Fruit fly (Drosophila melanogaster) whole organism, embryonic: ENCODE results near the gene CG14352.
A peak's percentile ranks its signal among the peaks of the same experiment; 100 is the strongest.

Source experiments
- ATbp ChIP-seq: fragments of 200-800 bp; sonication (Bioruptor generic); optimal IDR thresholded peaks from 2 replicates; lab custom pipeline; 2017; ENCODE audit warnings: missing biosample characterization, mild to moderate bottlenecking, missing genetic modification characterization, missing genetic modification reagents
- Awh ChIP-seq: fragments of 200-800 bp; sonication (Bioruptor generic); IDR thresholded peaks from 2 replicates; pipeline ENCODE4, ENCODE4 v1.3.6; 2022; ENCODE audit warnings: missing biosample characterization, missing genetic modification characterization
- CG10543 ChIP-seq: fragments of 200-800 bp; sonication (Bioruptor generic); optimal IDR thresholded peaks from 3 replicates; lab custom pipeline; 2017; ENCODE audit warnings: missing biosample characterization, mild to moderate bottlenecking, missing genetic modification characterization, moderate library complexity
- CG11398 ChIP-seq: fragments of 200-800 bp; sonication (Bioruptor generic); optimal IDR thresholded peaks from 2 replicates; lab custom pipeline; 2016; ENCODE audit warnings: missing biosample characterization, missing genetic modification characterization
- CG12391 ChIP-seq: fragments of 200-800 bp; sonication (Bioruptor generic); optimal IDR thresholded peaks from 3 replicates; lab custom pipeline; 2018; ENCODE audit warnings: missing biosample characterization, mild to moderate bottlenecking, missing genetic modification characterization, moderate library complexity
- CG15514 ChIP-seq: fragments of 200-800 bp; sonication (Bioruptor generic); optimal IDR thresholded peaks from 3 replicates; lab custom pipeline; 2017; ENCODE audit warnings: missing biosample characterization, missing genetic modification characterization, mild to moderate bottlenecking, moderate library complexity, missing genetic modification reagents
- CG17328 ChIP-seq: fragments of 200-800 bp; sonication (Bioruptor generic); IDR thresholded peaks from 2 replicates; pipeline ENCODE4 v1.3.6; 2022; ENCODE audit warnings: missing biosample characterization, missing genetic modification characterization
- CG18764 ChIP-seq: fragments of 200-800 bp; sonication (Bioruptor generic); optimal IDR thresholded peaks from 3 replicates; lab custom pipeline; 2016; ENCODE audit warnings: missing biosample characterization, missing genetic modification characterization
- CG3847 ChIP-seq: fragments of 200-800 bp; sonication (Bioruptor generic); IDR thresholded peaks from 2 replicates; pipeline ENCODE4 v1.3.6; 2022; ENCODE audit warnings: missing biosample characterization, missing genetic modification characterization
- CG3995 ChIP-seq: fragments of 200-800 bp; sonication (Bioruptor generic); optimal IDR thresholded peaks from 3 replicates; lab custom pipeline; 2016; ENCODE audit warnings: missing biosample characterization, missing genetic modification characterization
- CG4328 ChIP-seq: fragments of 200-800 bp; sonication (Bioruptor generic); optimal IDR thresholded peaks from 3 replicates; lab custom pipeline; 2017; ENCODE audit warnings: missing biosample characterization, missing genetic modification reagents, missing genetic modification characterization
- CG4707 ChIP-seq: fragments of 200-800 bp; sonication (Bioruptor generic); optimal IDR thresholded peaks from 2 replicates; lab custom pipeline; 2018; ENCODE audit warnings: missing biosample characterization, mild to moderate bottlenecking, missing genetic modification characterization, moderate library complexity
- CG6175 ChIP-seq: fragments of 200-800 bp; sonication (Bioruptor generic); IDR thresholded peaks from 3 replicates; pipeline ENCODE4 v1.3.6; 2022; ENCODE audit warnings: missing biosample characterization, missing genetic modification characterization
- CG6683 ChIP-seq: fragments of 200-800 bp; sonication (Bioruptor generic); optimal IDR thresholded peaks from 2 replicates; lab custom pipeline; 2017; ENCODE audit warnings: missing biosample characterization, mild to moderate bottlenecking, missing genetic modification characterization, missing genetic modification reagents
- CG7271 ChIP-seq: fragments of 200-800 bp; sonication (Bioruptor generic); optimal IDR thresholded peaks from 2 replicates; lab custom pipeline; 2018; ENCODE audit warnings: missing biosample characterization, mild to moderate bottlenecking, missing genetic modification characterization, moderate library complexity
- CG7357 ChIP-seq: fragments of 200-800 bp; sonication (Bioruptor generic); IDR thresholded peaks from 3 replicates; pipeline ENCODE4 v1.3.6; 2022; ENCODE audit warnings: missing biosample characterization, missing genetic modification characterization
- CG7556 ChIP-seq: fragments of 200-800 bp; sonication (Bioruptor generic); optimal IDR thresholded peaks from 2 replicates; lab custom pipeline; 2017; ENCODE audit warnings: missing biosample characterization, mild to moderate bottlenecking, missing genetic modification characterization
- CG8290 ChIP-seq, 3 experiments: fragments of 200-800 bp; sonication (Bioruptor generic); optimal IDR thresholded peaks; 2 replicates each; lab custom pipeline; 2016 to 2019; ENCODE audit warnings: missing biosample characterization in 3 of 3, missing genetic modification characterization in 3 of 3, mild to moderate bottlenecking in 2 of 3, moderate library complexity in 1 of 3
- CG9817 ChIP-seq: fragments of 200-800 bp; sonication (Bioruptor generic); optimal IDR thresholded peaks from 2 replicates; lab custom pipeline; 2018; ENCODE audit warnings: missing biosample characterization, mild to moderate bottlenecking, missing genetic modification characterization, moderate library complexity
- CkIIα-i1 ChIP-seq: fragments of 200-800 bp; sonication (Bioruptor generic); IDR thresholded peaks from 2 replicates; pipeline ENCODE4 v1.3.6; 2022; ENCODE audit warnings: missing biosample characterization, missing genetic modification characterization
- CoRest ChIP-seq: fragments of 200-800 bp; sonication (Bioruptor generic); optimal IDR thresholded peaks from 3 replicates; lab custom pipeline; 2018; ENCODE audit warnings: missing biosample characterization, mild to moderate bottlenecking, missing genetic modification characterization, moderate library complexity
- Ets65A ChIP-seq: fragments of 200-800 bp; sonication (Bioruptor generic); peaks from one replicate; lab custom pipeline; 2016; ENCODE audit warnings: missing biosample characterization, missing genetic modification characterization
- Fer1 ChIP-seq: fragments of 200-800 bp; sonication (Bioruptor generic); optimal IDR thresholded peaks from 2 replicates; lab custom pipeline; 2017; ENCODE audit warnings: missing biosample characterization, mild to moderate bottlenecking, missing genetic modification characterization
- HHEX ChIP-seq: fragments of 200-800 bp; sonication (Bioruptor generic); optimal IDR thresholded peaks from 3 replicates; lab custom pipeline; 2017; ENCODE audit warnings: missing biosample characterization, mild to moderate bottlenecking, missing genetic modification characterization, missing genetic modification reagents
- Hmr ChIP-seq: fragments of 200-800 bp; sonication (Bioruptor generic); optimal IDR thresholded peaks from 3 replicates; lab custom pipeline; 2017; ENCODE audit warnings: mild to moderate bottlenecking, missing biosample characterization, missing genetic modification reagents, missing genetic modification characterization
- Max ChIP-seq: fragments of 200-800 bp; sonication (Bioruptor generic); optimal IDR thresholded peaks from 2 replicates; lab custom pipeline; 2016; ENCODE audit warnings: missing biosample characterization, mild to moderate bottlenecking, missing genetic modification characterization
- Med ChIP-seq: fragments of 200-800 bp; sonication (Bioruptor generic); peaks from one replicate; lab custom pipeline; 2016; ENCODE audit warnings: missing biosample characterization, missing genetic modification characterization, mild to moderate bottlenecking, inconsistent platforms, moderate library complexity
- NC2β ChIP-seq: fragments of 200-800 bp; sonication (Bioruptor generic); optimal IDR thresholded peaks from 2 replicates; lab custom pipeline; 2016; ENCODE audit warnings: missing biosample characterization, missing genetic modification characterization
- Sin3A ChIP-seq: fragments of >200 bp; optimal IDR thresholded peaks from 2 replicates; lab custom pipeline; 2018
- YL-1 ChIP-seq: fragments of 200-800 bp; sonication (Bioruptor generic); optimal IDR thresholded peaks from 3 replicates; lab custom pipeline; 2017; ENCODE audit warnings: missing biosample characterization, mild to moderate bottlenecking, missing genetic modification characterization
- ab ChIP-seq: fragments of 200-800 bp; sonication (Bioruptor generic); optimal IDR thresholded peaks from 2 replicates; lab custom pipeline; 2016; ENCODE audit warnings: missing biosample characterization, missing genetic modification characterization
- bcd ChIP-seq: fragments of 200-800 bp; sonication (Bioruptor generic); optimal IDR thresholded peaks from 2 replicates; lab custom pipeline; 2017; ENCODE audit warnings: missing biosample characterization, mild to moderate bottlenecking, missing genetic modification characterization
- bowl ChIP-seq: fragments of 200-800 bp; sonication (Bioruptor generic); IDR thresholded peaks from 2 replicates; pipeline ENCODE4 v1.3.6; 2022; ENCODE audit warnings: missing biosample characterization, missing genetic modification characterization
- cg ChIP-seq: fragments of 200-800 bp; sonication (Bioruptor generic); optimal IDR thresholded peaks from 3 replicates; lab custom pipeline; 2019; ENCODE audit warnings: missing biosample characterization, mild to moderate bottlenecking, missing genetic modification characterization, moderate library complexity
- dimm ChIP-seq: fragments of 200-800 bp; sonication (Bioruptor generic); IDR thresholded peaks from 2 replicates; pipeline ENCODE4 v1.3.6; 2022; ENCODE audit warnings: missing biosample characterization, missing genetic modification characterization
- en ChIP-seq: fragments of 200-800 bp; sonication (Bioruptor generic); optimal IDR thresholded peaks from 2 replicates; lab custom pipeline; 2016; ENCODE audit warnings: missing biosample characterization, missing genetic modification characterization
- esg ChIP-seq: fragments of 200-800 bp; sonication (Bioruptor generic); conservative IDR thresholded peaks from 2 replicates; pipeline ENCODE4 v1.3.6; 2022; ENCODE audit warnings: missing biosample characterization, missing genetic modification characterization
- her ChIP-seq: fragments of 200-800 bp; sonication (Bioruptor generic); optimal IDR thresholded peaks from 2 replicates; lab custom pipeline; 2016; ENCODE audit warnings: missing biosample characterization, missing genetic modification characterization
- inv ChIP-seq: fragments of 200-800 bp; sonication (Bioruptor generic); IDR thresholded peaks from 2 replicates; pipeline ENCODE4 v1.3.6; 2022; ENCODE audit warnings: missing biosample characterization, missing genetic modification characterization; ENCODE audit not compliant: partially characterized antibody
- knrl ChIP-seq: fragments of 200-800 bp; sonication (Bioruptor generic); IDR thresholded peaks from 3 replicates; pipeline ENCODE4 v1.3.6; 2022; ENCODE audit warnings: missing biosample characterization, missing genetic modification characterization; ENCODE audit not compliant: partially characterized antibody
- luna ChIP-seq: fragments of 200-800 bp; sonication (Bioruptor generic); optimal IDR thresholded peaks from 2 replicates; lab custom pipeline; 2016; ENCODE audit warnings: missing biosample characterization, missing genetic modification characterization
- nerfin-2 ChIP-seq: fragments of 200-800 bp; sonication (Bioruptor generic); IDR thresholded peaks from 2 replicates; pipeline ENCODE4 v1.3.6; 2022; ENCODE audit warnings: missing biosample characterization, missing genetic modification characterization; ENCODE audit not compliant: partially characterized antibody
- oc ChIP-seq: fragments of 200-800 bp; sonication (Bioruptor generic); optimal IDR thresholded peaks from 2 replicates; lab custom pipeline; 2018; ENCODE audit warnings: missing biosample characterization, mild to moderate bottlenecking, missing genetic modification characterization, moderate library complexity
- org-1 ChIP-seq: fragments of 200-800 bp; sonication (Bioruptor generic); optimal IDR thresholded peaks from 2 replicates; lab custom pipeline; 2017; ENCODE audit warnings: missing biosample characterization, missing genetic modification characterization
- peb ChIP-seq: fragments of 200-800 bp; sonication (Bioruptor generic); IDR thresholded peaks from 2 replicates; pipeline ENCODE4 v1.3.6; 2022; ENCODE audit warnings: missing biosample characterization, missing genetic modification characterization
- repo ChIP-seq: fragments of 200-800 bp; sonication (Bioruptor generic); optimal IDR thresholded peaks from 2 replicates; lab custom pipeline; 2016; ENCODE audit warnings: missing biosample characterization, missing genetic modification characterization
- ro ChIP-seq: fragments of 200-800 bp; sonication (Bioruptor generic); IDR thresholded peaks from 2 replicates; pipeline ENCODE4 v1.3.6; 2022; ENCODE audit warnings: missing biosample characterization, missing genetic modification characterization
- sd ChIP-seq: fragments of 200-800 bp; sonication (Bioruptor generic); optimal IDR thresholded peaks from 3 replicates; lab custom pipeline; 2018; ENCODE audit warnings: missing biosample characterization, mild to moderate bottlenecking, missing genetic modification characterization, moderate library complexity
- sens ChIP-seq: fragments of 200-800 bp; sonication (Bioruptor generic); peaks from one replicate; lab custom pipeline; 2016; ENCODE audit warnings: missing biosample characterization, missing genetic modification characterization
- wek ChIP-seq: fragments of 200-800 bp; sonication (Bioruptor generic); optimal IDR thresholded peaks from 3 replicates; lab custom pipeline; 2018; ENCODE audit warnings: missing biosample characterization, mild to moderate bottlenecking, missing genetic modification characterization, moderate library complexity
- wor ChIP-seq: fragments of 200-800 bp; sonication (Bioruptor generic); IDR thresholded peaks from 2 replicates; pipeline ENCODE4 v1.3.6; 2022; ENCODE audit warnings: missing biosample characterization, missing genetic modification characterization

CG14352 gene

DNA sequence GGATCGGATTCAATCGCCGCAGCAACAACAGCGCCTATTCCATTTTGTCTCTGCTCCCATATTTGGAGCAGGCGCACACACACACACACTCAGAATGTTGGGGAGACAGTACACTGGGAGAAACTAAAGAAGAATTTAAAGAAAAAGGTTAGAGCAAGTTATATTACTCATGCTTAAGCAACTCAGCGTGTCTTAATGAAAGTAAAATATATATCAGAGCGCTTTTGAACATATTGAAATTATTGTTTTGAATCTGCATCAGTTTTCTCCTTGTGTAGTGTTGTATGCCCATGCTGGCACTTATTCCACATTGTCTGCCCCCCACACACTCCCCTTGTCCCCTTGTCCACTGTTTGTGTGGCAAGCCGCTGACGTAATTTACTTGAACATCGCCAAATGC is 21.0 kb upstream of the CG14352 start (continued):
- TF ChIP-seq CG6683 (GFP tag; lab: Kevin White, UChicago): peak; percentile 58
- TF ChIP-seq CG4328 (GFP tag; lab: Kevin White, UChicago): peak; percentile 29
- TF ChIP-seq esg (GFP tag; lab: Robert Waterston, UW): peak; percentile 80
- peak; percentile 96 for TF ChIP-seq sens (GFP tag; lab: Kevin White, UChicago)
- 0 out of 3 replicates have a peak, but pooled peaks have one; percentile 39 for TF ChIP-seq CG7357 (GFP tag; lab: Robert Waterston, UW)
- peak; percentile 49 for TF ChIP-seq her (GFP tag; lab: Kevin White, UChicago)
- peak; percentile 43 for TF ChIP-seq sd (tag; lab: Kevin White, UChicago)
- no peak for TF ChIP-seq dimm (GFP tag; lab: Robert Waterston, UW)
- TF ChIP-seq wek (GFP tag; lab: Kevin White, UChicago): no peak
- no peak for TF ChIP-seq CG8290 (GFP tag; optimal IDR thresholded peaks at IDR 0.05; lab: Kevin White, UChicago)
- TF ChIP-seq CG8290 (tag; optimal IDR thresholded peaks at IDR 0.05; lab: Kevin White, UChicago): peak in 1 of 2 experiments; percentile 57
- TF ChIP-seq CG3847 (GFP tag; lab: Robert Waterston, UW): peak; percentile 66
- peak; percentile 75 for TF ChIP-seq Awh
- TF ChIP-seq CG18764 (GFP tag; lab: Kevin White, UChicago): peak; percentile 53
- peak; percentile 76 for TF ChIP-seq ATbp (GFP tag; lab: Kevin White, UChicago)
- TF ChIP-seq en (GFP tag; lab: Kevin White, UChicago): no peak
- TF ChIP-seq CG3995 (GFP tag; lab: Kevin White, UChicago): no peak
- no peak for TF ChIP-seq CG12391
- TF ChIP-seq ro: no peak
- peak; percentile 88 for TF ChIP-seq Fer1 (GFP tag; lab: Kevin White, UChicago)
- TF ChIP-seq inv: no peak
- peak; percentile 72 for TF ChIP-seq repo (GFP tag; lab: Kevin White, UChicago)
- peak; percentile 64 for TF ChIP-seq Max
- TF ChIP-seq NC2β (GFP tag; lab: Kevin White, UChicago): peak; percentile 48
- peak; percentile 42 for TF ChIP-seq wor
- TF ChIP-seq YL-1 (GFP tag; lab: Kevin White, UChicago): no peak
- TF ChIP-seq CG11398: peak; percentile 42
- TF ChIP-seq CoRest: peak; percentile 72
- TF ChIP-seq Ets65A (GFP tag; lab: Kevin White, UChicago): peak; percentile 97
- peak; percentile 40; the same call in 1 of the 2 replicates for TF ChIP-seq peb (GFP tag; lab: Robert Waterston, UW)
- TF ChIP-seq Med: peak; percentile 98
- TF ChIP-seq CG15514: peak; percentile 70
- TF ChIP-seq luna (GFP tag; lab: Kevin White, UChicago): no peak
- TF ChIP-seq knrl (GFP tag; lab: Robert Waterston, UW): no peak
- TF ChIP-seq CG9817 (tag; lab: Kevin White, UChicago): peak; percentile 81
- no peak for TF ChIP-seq CG7271
- TF ChIP-seq Sin3A (lab: Kevin White, UChicago): no peak
- TF ChIP-seq org-1 (GFP tag; lab: Kevin White, UChicago): peak; percentile 75
- peak; percentile 74 for TF ChIP-seq oc (tag; lab: Kevin White, UChicago)
- no peak for TF ChIP-seq bowl (GFP tag; lab: Robert Waterston, UW)
- TF ChIP-seq bcd (GFP tag; lab: Kevin White, UChicago): peak; percentile 79
- no peak for TF ChIP-seq cg (GFP tag; lab: Kevin White, UChicago)
- peak; percentile 21 for TF ChIP-seq CG4707
- peak; percentile 50; the same call in 1 of the 3 replicates for TF ChIP-seq CG6175 (GFP tag; lab: Robert Waterston, UW)
- peak; percentile 63 for TF ChIP-seq ab
- TF ChIP-seq nerfin-2: no peak
- 0 out of 2 replicates have a peak, but pooled peaks have one; percentile 19 for TF ChIP-seq CkIIα-i1 (GFP tag; lab: Robert Waterston, UW)
- peak; percentile 76 for TF ChIP-seq HHEX (GFP tag; lab: Kevin White, UChicago)
- peak; percentile 56 for TF ChIP-seq CG10543 (GFP tag; lab: Kevin White, UChicago)
- peak; percentile 82 for TF ChIP-seq CG17328 (GFP tag; lab: Robert Waterston, UW)
- peak; percentile 80 for TF ChIP-seq CG7556 (GFP tag; lab: Kevin White, UChicago)
- peak; percentile 86 for TF ChIP-seq Hmr
